Fruit fly (Drosophila melanogaster): ENCODE measurements around the gene mah.

The mah gene

DNA sequence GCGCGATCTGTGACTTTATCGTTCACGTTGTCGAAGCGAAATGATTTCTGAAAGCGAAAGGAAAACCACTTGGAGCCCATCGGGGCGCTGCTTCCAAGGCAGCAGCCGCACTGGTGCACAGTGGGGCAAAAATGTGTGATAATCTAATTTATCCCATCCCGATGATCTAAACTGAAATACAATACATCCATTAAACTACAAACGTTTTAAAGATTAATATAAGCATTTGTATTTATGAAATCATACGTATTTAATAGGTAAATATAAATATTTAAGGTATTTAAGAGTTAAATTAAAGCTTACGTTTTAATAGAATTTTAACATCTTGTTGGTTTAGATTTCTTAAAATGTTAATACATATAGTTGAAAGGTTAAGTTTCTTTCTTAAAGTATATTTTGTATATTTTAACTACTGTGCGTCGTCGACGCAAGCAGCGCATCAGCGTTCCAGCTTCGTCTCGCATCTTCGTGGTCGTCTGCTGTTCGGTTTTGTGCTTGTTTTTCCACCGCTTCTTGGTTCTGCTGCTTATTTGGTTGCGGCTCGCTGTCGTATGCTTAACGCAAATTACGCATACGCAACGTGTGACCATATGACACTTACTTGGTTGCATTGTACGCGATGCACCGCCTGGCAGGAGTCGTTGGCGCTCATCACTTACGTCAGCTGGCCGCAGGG lies 41.3 kb upstream of the mah start, which contains the start of gene CG13643 (continued):
- TF ChIP-seq CG16813 (GFP tag; IDR thresholded peaks at IDR 0.05; ENCODE audit: partially characterized antibody) (no peak), Six4 (GFP tag; optimal IDR thresholded peaks at IDR 0.05) (no peak), zf30C (GFP tag; optimal IDR thresholded peaks at IDR 0.05) (no peak), Dip3 (GFP tag; optimal IDR thresholded peaks at IDR 0.05) (no peak), CG30020 (tag; optimal IDR thresholded peaks at IDR 0.05) (no peak), bcd (GFP tag; optimal IDR thresholded peaks at IDR 0.05) (no peak)

DNA sequence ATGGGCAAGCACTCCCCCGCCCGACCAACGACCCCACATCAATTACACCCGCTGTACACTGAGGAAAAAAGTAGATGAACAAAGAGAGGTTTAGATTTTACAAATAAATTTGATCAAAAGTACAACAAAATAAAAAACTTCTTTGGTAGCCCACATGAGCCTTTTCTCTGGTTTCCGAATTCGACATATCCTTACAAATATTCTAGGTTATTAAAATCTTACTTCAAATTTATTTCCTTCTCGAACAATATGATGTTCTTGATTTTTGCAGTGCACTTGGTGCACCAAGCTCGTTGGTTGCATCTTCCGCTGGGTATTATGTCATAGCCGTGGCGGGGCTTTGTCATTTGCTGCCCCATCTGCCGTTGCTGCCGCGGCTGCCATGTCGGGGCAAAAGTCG lies 40.8 kb upstream of the mah start:
- no peak for TF ChIP-seq pfk (GFP tag; optimal IDR thresholded peaks at IDR 0.05)
- peak; percentile 35 for TF ChIP-seq sens (GFP tag)
- TF ChIP-seq Drgx (GFP tag; IDR thresholded peaks at IDR 0.05) = peak; percentile 46; the same call in 1 of the 2 replicates
- TF ChIP-seq CG7372 (GFP tag; IDR thresholded peaks at IDR 0.05) = 0 out of 2 replicates have a peak, but pooled peaks have one; percentile 1

DNA sequence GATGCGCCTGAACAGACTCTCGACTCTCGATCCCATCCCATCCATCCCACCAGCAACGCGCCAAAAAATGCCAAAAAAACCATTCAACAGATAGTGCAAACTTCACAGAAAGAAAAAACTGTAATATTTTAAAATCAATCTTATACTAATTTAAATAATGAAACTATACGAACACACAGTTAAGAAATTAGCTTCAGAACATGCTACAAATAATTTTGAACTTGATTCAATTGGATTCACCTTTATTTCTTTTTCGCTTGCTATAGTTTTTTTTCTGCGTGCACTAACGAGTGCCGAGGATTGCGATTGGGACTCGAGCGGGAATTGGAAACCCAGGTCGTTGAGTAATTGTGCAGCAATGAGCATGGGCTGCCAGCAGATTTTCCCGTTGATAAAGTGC lies 39.4 kb upstream of the mah start:
- TF ChIP-seq Drgx (GFP tag; IDR thresholded peaks at IDR 0.05) = peak; percentile 28; the same call in 1 of the 2 replicates
- no peak for TF ChIP-seq NFAT (GFP tag; IDR thresholded peaks at IDR 0.05)

DNA sequence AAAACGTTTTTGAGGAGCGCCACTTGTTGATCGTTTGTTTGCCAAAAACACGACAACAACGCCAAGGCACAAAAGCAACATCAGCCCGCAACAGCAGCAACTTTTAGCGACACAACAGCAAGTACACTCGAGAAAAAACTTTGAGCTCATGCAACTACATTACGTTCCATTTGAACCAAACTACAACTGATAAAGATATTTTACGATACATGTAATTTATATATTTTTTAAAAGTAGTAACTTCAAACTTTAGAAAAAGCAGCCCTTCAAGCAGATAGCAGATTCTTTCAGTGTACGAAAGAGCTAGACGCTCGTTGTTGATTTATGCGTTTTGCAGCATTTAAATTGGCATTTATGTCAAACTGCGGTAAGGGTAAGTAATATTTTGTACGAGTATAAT lies 37.3 kb upstream of the mah start:
- TF ChIP-seq croc (GFP tag; conservative IDR thresholded peaks at IDR 0.05) = no peak
- TF ChIP-seq hth (optimal IDR thresholded peaks at IDR 0.05) = no peak
- peak; percentile 34; the same call in 1 of the 2 replicates for TF ChIP-seq sisA (GFP tag; IDR thresholded peaks at IDR 0.05)
- no peak for TF ChIP-seq Oli (tag; optimal IDR thresholded peaks at IDR 0.05)
- no peak for TF ChIP-seq prd (optimal IDR thresholded peaks at IDR 0.05)
- TF ChIP-seq prd (GFP tag; IDR thresholded peaks at IDR 0.05) = peak; percentile 37; the same call in 1 of the 3 replicates
- no peak for TF ChIP-seq CG14667 (GFP tag; IDR thresholded peaks at IDR 0.05)
- TF ChIP-seq chm (GFP tag; IDR thresholded peaks at IDR 0.05) = no peak
- TF ChIP-seq BtbVII (GFP tag; optimal IDR thresholded peaks at IDR 0.05) = no peak
- no peak for TF ChIP-seq toy (GFP tag; IDR thresholded peaks at IDR 0.05)
- no peak for TF ChIP-seq Sry-β (GFP tag; optimal IDR thresholded peaks at IDR 0.05)
- TF ChIP-seq NC2β (GFP tag; optimal IDR thresholded peaks at IDR 0.05) = no peak
- TF ChIP-seq CG30431 (GFP tag; optimal IDR thresholded peaks at IDR 0.05) = no peak
- no peak for TF ChIP-seq ash1 (GFP tag; optimal IDR thresholded peaks at IDR 0.05)
- TF ChIP-seq CG17612 (GFP tag; IDR thresholded peaks at IDR 0.05) = no peak
- TF ChIP-seq lov (optimal IDR thresholded peaks at IDR 0.05) = no peak
- no peak for TF ChIP-seq lov (GFP tag; IDR thresholded peaks at IDR 0.05)
- no peak for TF ChIP-seq gro (GFP tag; optimal IDR thresholded peaks at IDR 0.05)
- peak; percentile 17 for TF ChIP-seq sens (GFP tag)
- TF ChIP-seq ham (GFP tag; IDR thresholded peaks at IDR 0.05) = no peak
- peak; percentile 81 for TF ChIP-seq Drgx (GFP tag; IDR thresholded peaks at IDR 0.05)
- TF ChIP-seq Ptx1 (GFP tag; IDR thresholded peaks at IDR 0.05) = 0 out of 2 replicates have a peak, but pooled peaks have one; percentile 28
- TF ChIP-seq gcm2 (GFP tag; optimal IDR thresholded peaks at IDR 0.05) = no peak
- 0 out of 2 replicates have a peak, but pooled peaks have one; percentile 3 for TF ChIP-seq slbo (GFP tag; IDR thresholded peaks at IDR 0.05)
- TF ChIP-seq CG11723 (GFP tag; optimal IDR thresholded peaks at IDR 0.05) = no peak

- TF ChIP-seq Bdp1 (GFP tag; optimal IDR thresholded peaks at IDR 0.05) (peak; percentile 89), CG6791 (GFP tag; IDR thresholded peaks at IDR 0.05; ENCODE audit: partially characterized antibody) (peak; percentile 7; the same call in 1 of the 3 replicates), CG16813 (GFP tag; IDR thresholded peaks at IDR 0.05; ENCODE audit: partially characterized antibody) (peak; percentile 51; the same call in 2 of the 3 replicates), CkIIα-i1 (GFP tag; IDR thresholded peaks at IDR 0.05) (no peak), Opbp (GFP tag; IDR thresholded peaks at IDR 0.05; ENCODE audit: partially characterized antibody) (0 out of 3 replicates have a peak, but pooled peaks have one; percentile 34), Hmx (GFP tag; optimal IDR thresholded peaks at IDR 0.05) (no peak), Scr (GFP tag; IDR thresholded peaks at IDR 0.05; ENCODE audit: partially characterized antibody) (0 out of 2 replicates have a peak, but pooled peaks have one; percentile 13), amos (GFP tag; IDR thresholded peaks at IDR 0.05; ENCODE audit: partially characterized antibody) (peak; percentile 54; the same call in 1 of the 2 replicates)
Observed at dm6 chr3R:24914864-24915263, 32.6 kb upstream of the mah start.

Data from whole organism, embryonic.